Worm (Caenorhabditis elegans) whole organism, late embryonic: Measurements from ENCODE around the gene glna-2.

Experiments
- Y22D7AL.16 ChIP-seq: sonication (generic microtip); optimal IDR thresholded peaks from 2 replicates; lab custom pipeline; 2016; ENCODE audit warnings: missing genetic modification characterization, missing compliant biosample characterization
- ceh-24 ChIP-seq: sonication (generic microtip); optimal IDR thresholded peaks from 2 replicates; lab custom pipeline; 2016; ENCODE audit warnings: mild to moderate bottlenecking, missing genetic modification characterization, missing compliant biosample characterization
- ceh-30 ChIP-seq: fragments of 150-350 bp; optimal IDR thresholded peaks from 2 replicates; lab custom pipeline; 2014; ENCODE audit warnings: missing biosample characterization, missing genetic modification characterization
- fax-1 ChIP-seq: sonication (generic microtip); optimal IDR thresholded peaks from 2 replicates; lab custom pipeline; 2016; ENCODE audit warnings: missing genotype, missing genetic modification characterization, missing compliant biosample characterization
- hlh-15 ChIP-seq: sonication (generic microtip); optimal IDR thresholded peaks from 2 replicates; lab custom pipeline; 2016; ENCODE audit warnings: missing genetic modification characterization, missing compliant biosample characterization
- hlh-30 ChIP-seq: sonication (generic microtip); optimal IDR thresholded peaks from 2 replicates; lab custom pipeline; 2017; ENCODE audit warnings: antibody characterized with exemption, missing genetic modification characterization, missing compliant biosample characterization; ENCODE audit not compliant: insufficient read depth
- lin-11 ChIP-seq: fragments of 200-800 bp; sonication (Bioruptor generic); optimal IDR thresholded peaks from 2 replicates; lab custom pipeline; 2018; ENCODE audit warnings: mild to moderate bottlenecking, missing genetic modification characterization, missing compliant biosample characterization
- nfya-1 ChIP-seq: sonication (generic microtip); optimal IDR thresholded peaks from 2 replicates; lab custom pipeline; 2017; ENCODE audit warnings: missing genetic modification characterization, mild to moderate bottlenecking, missing compliant biosample characterization, antibody characterized with exemption, moderate library complexity
- nhr-11 ChIP-seq: fragments of 150-350 bp; optimal IDR thresholded peaks from 2 replicates; lab custom pipeline; 2014; ENCODE audit warnings: missing biosample characterization, missing genetic modification characterization
- pha-2 ChIP-seq: sonication (generic microtip); optimal IDR thresholded peaks from 2 replicates; lab custom pipeline; 2017; ENCODE audit warnings: mild to moderate bottlenecking, missing genetic modification characterization, missing compliant biosample characterization
- rnt-1 ChIP-seq: sonication (generic microtip); optimal IDR thresholded peaks from 2 replicates; lab custom pipeline; 2016; ENCODE audit warnings: missing genetic modification characterization, missing compliant biosample characterization
- sdc-2 ChIP-seq: sonication (generic microtip); optimal IDR thresholded peaks from 2 replicates; lab custom pipeline; 2016; ENCODE audit warnings: missing genotype, missing genetic modification characterization, missing compliant biosample characterization
- tbx-2 ChIP-seq: sonication (generic microtip); optimal IDR thresholded peaks from 2 replicates; lab custom pipeline; 2016; ENCODE audit warnings: missing genetic modification characterization, missing compliant biosample characterization
- ttx-3 ChIP-seq: sonication (generic microtip); optimal IDR thresholded peaks from 2 replicates; lab custom pipeline; 2016; ENCODE audit warnings: missing genetic modification reagents, missing genetic modification characterization, missing compliant biosample characterization

DNA sequence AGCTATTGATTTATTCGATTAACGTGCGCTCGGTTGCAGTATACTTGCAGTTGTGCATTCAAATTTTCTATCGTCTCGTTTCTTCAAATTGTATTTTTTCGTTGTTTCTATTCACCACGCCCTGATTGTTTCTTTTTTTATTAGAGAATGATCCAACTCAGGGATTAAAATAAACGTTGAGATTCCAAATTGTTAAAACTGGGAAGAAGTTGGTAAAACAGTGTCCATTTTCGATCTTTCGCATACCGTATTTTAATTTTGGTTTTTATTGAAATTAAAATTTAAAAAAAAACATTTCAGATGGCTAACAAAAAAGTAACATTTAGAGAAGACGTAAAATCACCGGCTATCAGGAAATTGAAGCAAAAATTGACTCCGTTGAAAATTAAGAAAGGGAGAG lies 38.8 kb downstream of the glna-2 start, which contains the start of gene apn-1:
- TF ChIP-seq ceh-30 (tag; lab: Kevin White, UChicago): no peak
- no peak for TF ChIP-seq Y22D7AL.16
- TF ChIP-seq tbx-2 (tag; lab: Kevin White, UChicago): no peak
- TF ChIP-seq fax-1 (tag; lab: Kevin White, UChicago): no peak
- TF ChIP-seq nfya-1 (tag; lab: Kevin White, UChicago): no peak
- TF ChIP-seq sdc-2: no peak
- TF ChIP-seq ceh-24 (tag; lab: Kevin White, UChicago): no peak
- TF ChIP-seq hlh-30 (tag; lab: Kevin White, UChicago): no peak
- TF ChIP-seq rnt-1 (tag; lab: Kevin White, UChicago): no peak
- no peak for TF ChIP-seq pha-2 (tag; lab: Kevin White, UChicago)
- TF ChIP-seq ttx-3 (tag; lab: Kevin White, UChicago): no peak
- TF ChIP-seq hlh-15 (tag; lab: Kevin White, UChicago): no peak
- TF ChIP-seq lin-11 (tag; lab: Kevin White, UChicago): no peak
- TF ChIP-seq nhr-11: no peak
